Worm (Caenorhabditis elegans) whole organism, young adult: ENCODE measurements around the gene Y62H9A.11.

ENCODE experiments used
- F10E7.11 ChIP-seq: sonication (generic microtip); optimal IDR thresholded peaks from 2 replicates; lab custom pipeline; 2017; ENCODE audit warnings: mild to moderate bottlenecking, missing genetic modification characterization, moderate library complexity, missing compliant biosample characterization
- F22D6.2 ChIP-seq: sonication (generic microtip); optimal IDR thresholded peaks from 2 replicates; lab custom pipeline; 2016; ENCODE audit warnings: mild to moderate bottlenecking, missing genetic modification characterization, missing compliant biosample characterization
- F39B2.1 ChIP-seq: fragments of 200-800 bp; sonication (Bioruptor generic); IDR thresholded peaks from 2 replicates; pipeline ENCODE4 v1.3.6; 2022; ENCODE audit warnings: missing genetic modification reagents, missing genetic modification characterization, missing compliant biosample characterization
- atf-7 ChIP-seq: sonication (generic microtip); optimal IDR thresholded peaks from 2 replicates; lab custom pipeline; 2017; ENCODE audit warnings: mild to moderate bottlenecking, missing genetic modification characterization, missing compliant biosample characterization
- lsy-27 ChIP-seq: sonication (generic microtip); optimal IDR thresholded peaks from 2 replicates; lab custom pipeline; 2017; ENCODE audit warnings: missing genetic modification characterization, mild to moderate bottlenecking, missing compliant biosample characterization, antibody characterized with exemption, missing genotype, borderline replicate concordance; ENCODE audit not compliant: insufficient read depth
- mes-4 ChIP-seq: sonication (generic microtip); optimal IDR thresholded peaks from 2 replicates; lab custom pipeline; 2016; ENCODE audit warnings: missing genotype, missing genetic modification characterization, missing compliant biosample characterization
- nfya-1 ChIP-seq: sonication (generic microtip); optimal IDR thresholded peaks from 2 replicates; lab custom pipeline; 2017; ENCODE audit warnings: antibody characterized with exemption, missing compliant biosample characterization, missing genetic modification characterization, borderline replicate concordance; ENCODE audit not compliant: insufficient read depth
- nhr-90 ChIP-seq: sonication (generic microtip); optimal IDR thresholded peaks from 2 replicates; lab custom pipeline; 2016; ENCODE audit warnings: missing genotype, mild to moderate bottlenecking, missing genetic modification characterization, missing compliant biosample characterization
- pha-4 ChIP-seq: fragments of 150-350 bp; sonication (generic microtip); optimal IDR thresholded peaks from 2 replicates; lab custom pipeline; 2014; ENCODE audit warnings: missing biosample characterization, missing genetic modification reagents, missing genetic modification characterization
- snpc-1.1 ChIP-seq: sonication (generic microtip); optimal IDR thresholded peaks from 2 replicates; lab custom pipeline; 2017; ENCODE audit warnings: missing genetic modification characterization, mild to moderate bottlenecking, missing compliant biosample characterization, antibody characterized with exemption, moderate library complexity, missing genotype, missing genetic modification reagents; ENCODE audit not compliant: insufficient read depth
- unc-62 ChIP-seq: fragments of 150-350 bp; optimal IDR thresholded peaks from 2 replicates; lab custom pipeline; 2014; ENCODE audit warnings: missing biosample characterization, missing genetic modification reagents, missing genetic modification characterization
- xnd-1 ChIP-seq: sonication (generic microtip); optimal IDR thresholded peaks from 2 replicates; lab custom pipeline; 2016; ENCODE audit warnings: missing genotype, missing genetic modification reagents, missing genetic modification characterization, missing compliant biosample characterization
- ztf-28 ChIP-seq: fragments of 200-800 bp; sonication (Bioruptor generic); IDR thresholded peaks from 2 replicates; pipeline ENCODE4 v1.3.6; 2022; ENCODE audit warnings: missing genetic modification reagents, missing genetic modification characterization, missing compliant biosample characterization

ce11 chrX:11879871-11880270, 27.3 kb downstream of the Y62H9A.11 start, which contains the start of the genes Y62H9A.3 and Y62H9A.4:
- TF ChIP-seq mes-4 (tag; lab: Kevin White, UChicago) (no peak), F10E7.11 (tag; lab: Kevin White, UChicago) (no peak), nhr-90 (tag; lab: Kevin White, UChicago) (no peak), lsy-27 (tag; lab: Kevin White, UChicago) (no peak), F22D6.2 (tag; lab: Kevin White, UChicago) (no peak), snpc-1.1 (tag; lab: Kevin White, UChicago) (no peak), atf-7 (tag; lab: Kevin White, UChicago) (no peak), ztf-28 (GFP tag; lab: Robert Waterston, UW) (no peak), F39B2.1 (GFP tag; lab: Robert Waterston, UW) (no peak), unc-62 (no peak), nfya-1 (tag; lab: Kevin White, UChicago) (no peak), pha-4 (tag; lab: Kevin White, UChicago) (no peak), xnd-1 (tag; lab: Kevin White, UChicago) (no peak)
